Worm (Caenorhabditis elegans) whole organism, young adult: ENCODE measurements around the gene B0280.7.

Experiments
- B0035.1 ChIP-seq: sonication (generic microtip); optimal IDR thresholded peaks from 2 replicates; lab custom pipeline; 2016; ENCODE audit warnings: missing genetic modification characterization, mild to moderate bottlenecking, missing compliant biosample characterization, missing genotype, missing genetic modification reagents
- C17E4.6 ChIP-seq: fragments of 200-800 bp; sonication (Bioruptor generic); IDR thresholded peaks from 2 replicates; pipeline ENCODE4 v1.3.6; 2022; ENCODE audit warnings: missing genetic modification reagents, missing genetic modification characterization, missing compliant biosample characterization
- F39B2.1 ChIP-seq: fragments of 200-800 bp; sonication (Bioruptor generic); IDR thresholded peaks from 2 replicates; pipeline ENCODE4 v1.3.6; 2022; ENCODE audit warnings: missing genetic modification reagents, missing genetic modification characterization, missing compliant biosample characterization
- F55B11.4 ChIP-seq: sonication (generic microtip); optimal IDR thresholded peaks from 2 replicates; lab custom pipeline; 2016; ENCODE audit warnings: missing compliant biosample characterization, missing genetic modification characterization, borderline replicate concordance; ENCODE audit not compliant: insufficient read depth
- Y53G8AR.9 ChIP-seq: fragments of 200-800 bp; sonication (Bioruptor generic); conservative IDR thresholded peaks from 2 replicates; pipeline ENCODE4 v1.3.6; 2022; ENCODE audit warnings: missing genetic modification reagents, missing genetic modification characterization, missing compliant biosample characterization
- Y56A3A.18 ChIP-seq: fragments of 200-800 bp; sonication (Bioruptor generic); IDR thresholded peaks from 2 replicates; pipeline ENCODE4 v1.3.6; 2022; ENCODE audit warnings: missing genetic modification reagents, missing genetic modification characterization, missing compliant biosample characterization
- aptf-2 ChIP-seq: fragments of 200-800 bp; sonication (Bioruptor generic); conservative IDR thresholded peaks from 2 replicates; pipeline ENCODE4 v1.3.6; 2022; ENCODE audit warnings: missing genetic modification reagents, missing genetic modification characterization, missing compliant biosample characterization
- attf-3 ChIP-seq: fragments of 200-800 bp; sonication (Bioruptor generic); conservative IDR thresholded peaks from 2 replicates; pipeline ENCODE4 v1.3.6; 2022; ENCODE audit warnings: missing genetic modification reagents, missing genetic modification characterization, missing compliant biosample characterization
- attf-5 ChIP-seq: fragments of 200-800 bp; sonication (Bioruptor generic); optimal IDR thresholded peaks from 2 replicates; lab custom pipeline; 2018; ENCODE audit warnings: mild to moderate bottlenecking, missing genetic modification characterization, missing compliant biosample characterization
- cebp-2 ChIP-seq: fragments of 200-800 bp; sonication (Bioruptor generic); IDR thresholded peaks from 2 replicates; pipeline ENCODE4 v1.3.6; 2022; ENCODE audit warnings: missing genetic modification characterization, missing compliant biosample characterization
- ceh-40 ChIP-seq: fragments of 200-800 bp; sonication (Bioruptor generic); IDR thresholded peaks from 2 replicates; pipeline ENCODE4 v1.3.6; 2022; ENCODE audit warnings: missing genetic modification characterization, missing compliant biosample characterization
- ceh-58 ChIP-seq: fragments of 200-800 bp; sonication (Bioruptor generic); IDR thresholded peaks from 2 replicates; pipeline ENCODE4 v1.3.6; 2022; ENCODE audit warnings: missing genetic modification characterization, missing compliant biosample characterization
- ceh-79 ChIP-seq: sonication (generic microtip); optimal IDR thresholded peaks from 2 replicates; lab custom pipeline; 2017; ENCODE audit warnings: mild to moderate bottlenecking, missing genetic modification characterization, missing compliant biosample characterization
- ceh-91 ChIP-seq: fragments of 200-800 bp; sonication (Bioruptor generic); IDR thresholded peaks from 2 replicates; pipeline ENCODE4 v1.3.6; 2022; ENCODE audit warnings: missing genetic modification reagents, missing genetic modification characterization, missing compliant biosample characterization
- chd-7 ChIP-seq: sonication (generic microtip); optimal IDR thresholded peaks from 2 replicates; lab custom pipeline; 2016; ENCODE audit warnings: mild to moderate bottlenecking, missing genetic modification characterization, moderate library complexity, missing compliant biosample characterization
- dpl-1 ChIP-seq: fragments of 150-350 bp; optimal IDR thresholded peaks from 2 replicates; lab custom pipeline; 2014; ENCODE audit warnings: missing biosample characterization, missing genetic modification reagents, missing genetic modification characterization
- efl-1 ChIP-seq: fragments of 150-350 bp; optimal IDR thresholded peaks from 2 replicates; lab custom pipeline; 2014; ENCODE audit warnings: missing biosample characterization, missing genetic modification reagents, missing genetic modification characterization
- ets-4 ChIP-seq: fragments of 200-800 bp; sonication (Bioruptor generic); optimal IDR thresholded peaks from 2 replicates; lab custom pipeline; 2018; ENCODE audit warnings: mild to moderate bottlenecking, missing genetic modification characterization, missing compliant biosample characterization
- hlh-26 ChIP-seq: fragments of 200-800 bp; sonication (Bioruptor generic); conservative IDR thresholded peaks from 2 replicates; pipeline ENCODE4 v1.3.6; 2022; ENCODE audit warnings: missing genetic modification reagents, missing genetic modification characterization, missing compliant biosample characterization
- hmg-1.2 ChIP-seq: fragments of 200-800 bp; sonication (Bioruptor generic); IDR thresholded peaks from 2 replicates; pipeline ENCODE4 v1.3.6; 2022; ENCODE audit warnings: missing genetic modification reagents, missing genetic modification characterization, missing compliant biosample characterization
- lag-1 ChIP-seq: fragments of 200-800 bp; sonication (Bioruptor generic); IDR thresholded peaks from 2 replicates; pipeline ENCODE4 v1.3.6; 2022; ENCODE audit warnings: missing genetic modification reagents, missing genetic modification characterization, missing compliant biosample characterization
- lin-40 ChIP-seq: sonication (generic microtip); optimal IDR thresholded peaks from 2 replicates; lab custom pipeline; 2016; ENCODE audit warnings: missing genetic modification characterization, mild to moderate bottlenecking, missing compliant biosample characterization, missing genotype, missing genetic modification reagents
- madf-10 ChIP-seq: sonication (generic microtip); optimal IDR thresholded peaks from 2 replicates; lab custom pipeline; 2016; ENCODE audit warnings: mild to moderate bottlenecking, missing genetic modification characterization, missing compliant biosample characterization
- mcd-1 ChIP-seq: fragments of 200-800 bp; sonication (Bioruptor generic); IDR thresholded peaks from 2 replicates; pipeline ENCODE4 v1.3.6; 2022; ENCODE audit warnings: missing genetic modification reagents, missing genetic modification characterization, missing compliant biosample characterization
- nhr-120 ChIP-seq: fragments of 200-800 bp; sonication (Bioruptor generic); IDR thresholded peaks from 2 replicates; pipeline ENCODE4 v1.3.6; 2022; ENCODE audit warnings: missing genetic modification characterization, missing compliant biosample characterization
- nhr-80 ChIP-seq: sonication (generic microtip); optimal IDR thresholded peaks from 2 replicates; lab custom pipeline; 2016; ENCODE audit warnings: missing genetic modification characterization, missing compliant biosample characterization
- rcor-1 ChIP-seq: fragments of 200-800 bp; sonication (Bioruptor generic); IDR thresholded peaks from 2 replicates; pipeline ENCODE4 v1.3.6; 2022; ENCODE audit warnings: missing genetic modification reagents, missing genetic modification characterization, missing compliant biosample characterization
- repo-1 ChIP-seq: sonication (generic microtip); optimal IDR thresholded peaks from 2 replicates; lab custom pipeline; 2017; ENCODE audit warnings: mild to moderate bottlenecking, missing genetic modification characterization, missing compliant biosample characterization
- snpc-3.4 ChIP-seq: sonication (generic microtip); optimal IDR thresholded peaks from 2 replicates; lab custom pipeline; 2017; ENCODE audit warnings: missing genetic modification characterization, mild to moderate bottlenecking, missing compliant biosample characterization, antibody characterized with exemption, moderate library complexity, missing genotype, missing genetic modification reagents
- snpc-4 ChIP-seq, 5 experiments: fragments of 150-350 bp in 1 of 5; sonication (generic microtip) in 4 of 5; optimal IDR thresholded peaks; 2 replicates each; lab custom pipeline; 2014 to 2018; ENCODE audit warnings: missing genetic modification characterization in 5 of 5, missing biosample characterization in 3 of 5, antibody characterized with exemption in 2 of 5, mild to moderate bottlenecking in 2 of 5, missing compliant biosample characterization in 2 of 5, missing genotype in 2 of 5, moderate library complexity in 2 of 5, missing genetic modification reagents in 1 of 5
- tlf-1 ChIP-seq: fragments of 200-800 bp; sonication (Bioruptor generic); optimal IDR thresholded peaks from 2 replicates; lab custom pipeline; 2018; ENCODE audit warnings: mild to moderate bottlenecking, missing genetic modification characterization, missing compliant biosample characterization
- zim-3 ChIP-seq: sonication (generic microtip); optimal IDR thresholded peaks from 2 replicates; lab custom pipeline; 2017; ENCODE audit warnings: mild to moderate bottlenecking, missing genetic modification characterization, moderate library complexity, missing compliant biosample characterization
- ztf-18 ChIP-seq: sonication (generic microtip); optimal IDR thresholded peaks from 2 replicates; lab custom pipeline; 2016; ENCODE audit warnings: missing genotype, mild to moderate bottlenecking, missing genetic modification characterization, missing compliant biosample characterization
- ztf-22 ChIP-seq: fragments of 200-800 bp; sonication (Bioruptor generic); optimal IDR thresholded peaks from 2 replicates; lab custom pipeline; 2018; ENCODE audit warnings: mild to moderate bottlenecking, missing genetic modification characterization, moderate library complexity, missing compliant biosample characterization
- ztf-25 ChIP-seq: fragments of 200-800 bp; sonication (Bioruptor generic); IDR thresholded peaks from 2 replicates; pipeline ENCODE4 v1.3.6; 2022; ENCODE audit warnings: missing genetic modification reagents, missing genetic modification characterization, missing compliant biosample characterization
- ztf-26 ChIP-seq: sonication (generic microtip); optimal IDR thresholded peaks from 2 replicates; lab custom pipeline; 2017; ENCODE audit warnings: missing genetic modification characterization, missing compliant biosample characterization
- ztf-6 ChIP-seq: fragments of 200-800 bp; sonication (Bioruptor generic); IDR thresholded peaks from 2 replicates; pipeline ENCODE4 v1.3.6; 2022; ENCODE audit warnings: missing genetic modification reagents, missing genetic modification characterization, missing compliant biosample characterization

The B0280.7 gene

DNA sequence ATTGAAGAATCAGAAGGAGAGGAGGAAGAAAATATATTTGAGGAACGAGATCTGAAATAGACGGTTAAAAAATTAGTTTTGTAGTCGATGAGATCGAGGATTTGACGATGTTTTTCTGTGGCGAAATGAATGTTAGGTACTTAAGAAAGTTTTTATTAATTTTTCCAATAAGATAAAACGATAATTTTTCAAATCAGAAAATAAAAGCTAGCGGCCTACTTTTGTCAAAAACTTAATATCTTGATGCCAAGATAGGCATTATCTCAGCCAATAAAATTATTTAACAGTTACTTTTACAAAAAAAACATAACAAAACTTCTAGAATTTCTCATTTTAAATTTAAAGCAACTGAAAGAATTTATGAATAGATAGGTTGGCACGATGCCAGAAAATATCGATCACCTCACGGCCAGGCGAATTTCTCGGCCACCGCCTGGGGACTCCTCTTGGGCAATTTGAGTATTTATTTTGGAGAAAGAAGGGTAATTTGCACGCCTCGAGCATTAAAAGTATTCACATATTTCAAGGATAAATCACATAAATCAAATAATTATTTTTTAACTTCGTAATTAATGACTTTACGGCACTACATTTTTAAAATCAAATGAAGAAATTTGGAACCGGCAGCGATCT, 23.9 kb downstream of the B0280.7 start, which contains the start of gene fubl-2 (continued):
- TF ChIP-seq cebp-2 (GFP tag; lab: Robert Waterston, UW) (no peak), hmg-1.2 (GFP tag; lab: Robert Waterston, UW) (no peak; the same call in 1 of the 2 replicates), ceh-91 (GFP tag; lab: Robert Waterston, UW) (peak; percentile 26; the same call in 1 of the 2 replicates), Y53G8AR.9 (GFP tag; lab: Robert Waterston, UW) (no peak), lin-40 (tag; lab: Kevin White, UChicago) (no peak), repo-1 (tag; lab: Kevin White, UChicago) (no peak), snpc-3.4 (peak; percentile 45), ceh-58 (GFP tag; lab: Robert Waterston, UW) (no peak), nhr-120 (GFP tag; lab: Robert Waterston, UW) (no peak), ceh-40 (GFP tag; lab: Robert Waterston, UW) (no peak), B0035.1 (tag; lab: Kevin White, UChicago) (no peak), nhr-80 (tag; lab: Kevin White, UChicago) (no peak), attf-3 (GFP tag; lab: Robert Waterston, UW) (0 out of 2 replicates have a peak, but pooled peaks have one; percentile 38), tlf-1 (GFP tag; lab: Kevin White, UChicago) (no peak), chd-7 (tag; lab: Kevin White, UChicago) (no peak), ets-4 (GFP tag; lab: Kevin White, UChicago) (no peak), rcor-1 (GFP tag; lab: Robert Waterston, UW) (no peak), F55B11.4 (tag; lab: Kevin White, UChicago) (no peak), ztf-6 (no peak), ztf-22 (no peak), snpc-4 (GFP tag; optimal IDR thresholded peaks at IDR 0.05; lab: Kevin White, UChicago) (no peak), snpc-4 (tag; optimal IDR thresholded peaks at IDR 0.05; lab: Kevin White, UChicago) (peak in 1 of 4 experiments; percentile 25), Y56A3A.18 (no peak), ztf-26 (tag; lab: Kevin White, UChicago) (no peak), C17E4.6 (no peak), ceh-79 (no peak), ztf-18 (tag; lab: Kevin White, UChicago) (no peak), aptf-2 (GFP tag; lab: Robert Waterston, UW) (0 out of 2 replicates have a peak, but pooled peaks have one; percentile 63), F39B2.1 (GFP tag; lab: Robert Waterston, UW) (no peak), zim-3 (tag; lab: Kevin White, UChicago) (no peak), hlh-26 (GFP tag; lab: Robert Waterston, UW) (no peak), madf-10 (tag; lab: Kevin White, UChicago) (peak; percentile 29), ztf-25 (GFP tag; lab: Robert Waterston, UW) (no peak), dpl-1 (GFP tag; lab: Kevin White, UChicago) (no peak), mcd-1 (GFP tag; lab: Robert Waterston, UW) (no peak), efl-1 (GFP tag; lab: Kevin White, UChicago) (no peak)

DNA sequence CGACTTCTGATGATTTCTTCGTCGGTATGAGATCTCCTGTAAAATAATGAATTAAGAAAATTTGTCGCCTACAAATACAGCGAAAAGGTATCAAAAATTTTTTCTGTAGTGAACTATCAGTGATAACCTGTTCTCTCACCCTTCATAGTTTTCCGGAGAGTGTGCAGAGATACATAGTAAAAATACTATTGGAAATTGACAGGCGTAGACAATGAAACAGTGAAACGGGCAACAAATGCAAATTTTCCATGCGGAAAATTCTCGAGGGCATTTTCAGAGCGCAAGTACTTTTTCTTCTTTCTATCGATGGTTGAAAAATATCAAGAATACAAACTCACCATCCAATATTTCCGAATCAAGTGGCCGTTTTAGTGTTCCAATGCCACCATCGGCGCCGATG, 24.5 kb downstream of the B0280.7 start:
- TF ChIP-seq attf-5 = peak; percentile 41
- peak; percentile 26 for TF ChIP-seq nhr-80 (tag; lab: Kevin White, UChicago)
- TF ChIP-seq hmg-1.2 (GFP tag; lab: Robert Waterston, UW) = peak; percentile 68; the same call in 1 of the 2 replicates
- no peak for TF ChIP-seq lag-1 (GFP tag; lab: Robert Waterston, UW)
